Worm (Caenorhabditis elegans) whole organism, midembryonic: ENCODE data around the gene bus-1.

ENCODE experiments used
- T22C8.4 ChIP-seq: fragments of 200-800 bp; sonication (Bioruptor generic); IDR thresholded peaks from 2 replicates; pipeline ENCODE4 v1.3.6; 2022; ENCODE audit warnings: missing genetic modification characterization, missing compliant biosample characterization
- cog-1 ChIP-seq: sonication (generic microtip); optimal IDR thresholded peaks from 2 replicates; lab custom pipeline; 2016; ENCODE audit warnings: missing genetic modification characterization, missing compliant biosample characterization
- flt-1 ChIP-seq: fragments of 200-800 bp; sonication (Bioruptor generic); IDR thresholded peaks from 2 replicates; pipeline ENCODE4 v1.3.6; 2022; ENCODE audit warnings: missing genetic modification characterization, missing compliant biosample characterization
- klf-2 ChIP-seq: fragments of 200-800 bp; sonication (Bioruptor generic); conservative IDR thresholded peaks from 2 replicates; pipeline ENCODE4 v1.3.6; 2022; ENCODE audit warnings: missing genetic modification reagents, missing genetic modification characterization, missing compliant biosample characterization
- med-1 ChIP-seq: sonication (generic microtip); optimal IDR thresholded peaks from 2 replicates; lab custom pipeline; 2017; ENCODE audit warnings: missing genetic modification characterization, mild to moderate bottlenecking, missing compliant biosample characterization, antibody characterized with exemption, missing genetic modification reagents; ENCODE audit not compliant: insufficient read depth
- ref-1 ChIP-seq: fragments of 200-800 bp; sonication (Bioruptor generic); conservative IDR thresholded peaks from 2 replicates; pipeline ENCODE4 v1.3.6; 2022; ENCODE audit warnings: missing genetic modification reagents, missing genetic modification characterization, missing compliant biosample characterization
- tab-1 ChIP-seq: fragments of 200-800 bp; sonication (Bioruptor generic); IDR thresholded peaks from 2 replicates; pipeline ENCODE4 v1.3.6; 2022; ENCODE audit warnings: missing genetic modification characterization, missing compliant biosample characterization
- ztf-23 ChIP-seq: fragments of 200-800 bp; sonication (Bioruptor generic); IDR thresholded peaks from 2 replicates; pipeline ENCODE4 v1.3.6; 2022; ENCODE audit warnings: missing genetic modification reagents, missing genetic modification characterization, missing compliant biosample characterization
- ztf-29 ChIP-seq: fragments of 200-800 bp; sonication (Bioruptor generic); IDR thresholded peaks from 2 replicates; pipeline ENCODE4 v1.3.6; 2022; ENCODE audit warnings: missing genetic modification reagents, missing genetic modification characterization, missing compliant biosample characterization

- no peak for TF ChIP-seq flt-1 (GFP tag; lab: Robert Waterston, UW)
- no peak for TF ChIP-seq T22C8.4 (GFP tag; lab: Robert Waterston, UW)
- TF ChIP-seq med-1 (GFP tag; lab: Kevin White, UChicago), result no peak
- TF ChIP-seq klf-2 (GFP tag; lab: Robert Waterston, UW), result no peak
- no peak for TF ChIP-seq tab-1
- no peak for TF ChIP-seq ztf-29 (GFP tag; lab: Robert Waterston, UW)
- TF ChIP-seq ztf-23, result no peak
- no peak for TF ChIP-seq cog-1 (tag; lab: Kevin White, UChicago)
- no peak for TF ChIP-seq ref-1 (GFP tag; lab: Robert Waterston, UW)
These were observed 23.0 kb upstream of the bus-1 start, which contains the start of gene C25E10.17 for ce11 chrV:9047555-9048049.
